Fruit fly (Drosophila melanogaster) whole organism, wandering third instar larva: ENCODE results near the gene Rpp14a.

ENCODE experiments used
- Abd-B ChIP-seq: fragments of >200 bp; optimal IDR thresholded peaks from 2 replicates; lab custom pipeline; 2017; ENCODE audit warnings: missing biosample characterization, missing genetic modification characterization
- CG32264 ChIP-seq: fragments of 200-800 bp; sonication (Bioruptor generic); optimal IDR thresholded peaks from 2 replicates; lab custom pipeline; 2016; ENCODE audit warnings: missing biosample characterization, missing genetic modification characterization
- CG9705 ChIP-seq: fragments of 200-800 bp; sonication (Bioruptor generic); optimal IDR thresholded peaks from 2 replicates; lab custom pipeline; 2018; ENCODE audit warnings: missing biosample characterization, mild to moderate bottlenecking, missing genetic modification characterization
- CrebA ChIP-seq: fragments of 200-800 bp; sonication (Bioruptor generic); optimal IDR thresholded peaks from 2 replicates; lab custom pipeline; 2016; ENCODE audit warnings: missing biosample characterization, mild to moderate bottlenecking, missing genetic modification characterization, borderline replicate concordance
- Dfd ChIP-seq: fragments of >200 bp; optimal IDR thresholded peaks from 2 replicates; lab custom pipeline; 2017; ENCODE audit warnings: missing biosample characterization, missing genetic modification characterization
- Dif ChIP-seq: fragments of 200-275, 200-300 bp; sonication (Bioruptor generic); optimal IDR thresholded peaks from 2 replicates; lab custom pipeline; 2018; ENCODE audit warnings: missing biosample characterization, missing genetic modification characterization; ENCODE audit not compliant: partially characterized antibody
- HLH106 ChIP-seq: fragments of 200-800 bp; optimal IDR thresholded peaks from 3 replicates; lab custom pipeline; 2019; ENCODE audit warnings: missing biosample characterization, mild to moderate bottlenecking, missing genetic modification characterization, moderate library complexity
- Hr78 ChIP-seq: fragments of >200 bp; optimal IDR thresholded peaks from 2 replicates; lab custom pipeline; 2017; ENCODE audit warnings: missing biosample characterization, missing genetic modification characterization
- Jra ChIP-seq: sonication (Bioruptor generic); optimal IDR thresholded peaks from 2 replicates; lab custom pipeline; 2016; ENCODE audit warnings: missing biosample characterization, missing genetic modification characterization
- Mio ChIP-seq: sonication (Bioruptor generic); optimal IDR thresholded peaks from 2 replicates; lab custom pipeline; 2016; ENCODE audit warnings: missing biosample characterization, missing genetic modification characterization
- Myc ChIP-seq: fragments of >200 bp; optimal IDR thresholded peaks from 2 replicates; lab custom pipeline; 2017
- N ChIP-seq: fragments of >200 bp; optimal IDR thresholded peaks from 2 replicates; lab custom pipeline; 2018; ENCODE audit warnings: missing biosample characterization, missing external identifiers, missing genetic modification characterization
- OdsH ChIP-seq: fragments of 200-800 bp; sonication (Bioruptor generic); optimal IDR thresholded peaks from 2 replicates; lab custom pipeline; 2016; ENCODE audit warnings: missing biosample characterization, mild to moderate bottlenecking, missing genetic modification characterization
- Sp1 ChIP-seq: fragments of 200-800 bp; sonication (Bioruptor generic); optimal IDR thresholded peaks from 3 replicates; lab custom pipeline; 2019; ENCODE audit warnings: missing biosample characterization, mild to moderate bottlenecking, missing genetic modification characterization, moderate library complexity
- Vsx2 ChIP-seq: fragments of 200-300, 225-300 bp; sonication (Bioruptor generic); optimal IDR thresholded peaks from 2 replicates; lab custom pipeline; 2018; ENCODE audit warnings: missing biosample characterization, missing genetic modification characterization; ENCODE audit not compliant: partially characterized antibody
- br ChIP-seq: fragments of 200-800 bp; sonication (Bioruptor generic); optimal IDR thresholded peaks from 2 replicates; lab custom pipeline; 2016; ENCODE audit warnings: missing biosample characterization, missing genetic modification characterization
- brk ChIP-seq: fragments of 200-800 bp; sonication (Bioruptor generic); optimal IDR thresholded peaks from 2 replicates; lab custom pipeline; 2016; ENCODE audit warnings: missing biosample characterization, mild to moderate bottlenecking, missing genetic modification characterization
- dl ChIP-seq, 2 experiments: fragments of 175-275, 200-275 bp in 1 of 2; fragments of 200-275 bp in 1 of 2; sonication (Bioruptor generic); optimal IDR thresholded peaks; lab custom pipeline; 2018; ENCODE audit warnings: mild to moderate bottlenecking in 2 of 2, missing biosample characterization in 2 of 2, missing genetic modification characterization in 2 of 2, moderate library complexity in 2 of 2; ENCODE audit not compliant: partially characterized antibody in 2 of 2, insufficient read depth in 1 of 2
- dmrt93B ChIP-seq: fragments of 200-800 bp; sonication (Bioruptor generic); optimal IDR thresholded peaks from 2 replicates; lab custom pipeline; 2018; ENCODE audit warnings: missing biosample characterization, mild to moderate bottlenecking, missing genetic modification characterization
- dsf ChIP-seq: sonication (Bioruptor generic); optimal IDR thresholded peaks from 2 replicates; lab custom pipeline; 2016; ENCODE audit warnings: missing biosample characterization, missing genetic modification characterization, borderline replicate concordance
- ey ChIP-seq: fragments of 200-800 bp; sonication (Bioruptor generic); optimal IDR thresholded peaks from 2 replicates; lab custom pipeline; 2016; ENCODE audit warnings: missing biosample characterization, missing genetic modification characterization
- foxo ChIP-seq, 2 experiments: fragments of 200-800 bp; sonication (Bioruptor generic); optimal IDR thresholded peaks; 2 replicates in 1 of 2; 3 replicates in 1 of 2; lab custom pipeline; 2016 to 2017; ENCODE audit warnings: missing biosample characterization in 2 of 2, missing genetic modification characterization in 2 of 2
- jim ChIP-seq: fragments of 175-275, 200-325 bp; sonication (Bioruptor generic); optimal IDR thresholded peaks from 2 replicates; lab custom pipeline; 2016; ENCODE audit warnings: missing biosample characterization, mild to moderate bottlenecking, missing genetic modification characterization
- lola ChIP-seq: fragments of >200 bp; optimal IDR thresholded peaks from 2 replicates; lab custom pipeline; 2017; ENCODE audit warnings: missing biosample characterization, missing genetic modification characterization
- psq ChIP-seq: fragments of 200-800 bp; sonication (Bioruptor generic); optimal IDR thresholded peaks from 3 replicates; lab custom pipeline; 2017; ENCODE audit warnings: missing biosample characterization, mild to moderate bottlenecking, missing genetic modification characterization, moderate library complexity
- sage ChIP-seq: fragments of 200-800 bp; sonication (Bioruptor generic); optimal IDR thresholded peaks from 2 replicates; lab custom pipeline; 2016; ENCODE audit warnings: missing biosample characterization, mild to moderate bottlenecking, missing genetic modification characterization
- tai ChIP-seq: sonication (Bioruptor generic); optimal IDR thresholded peaks from 2 replicates; lab custom pipeline; 2016; ENCODE audit warnings: missing biosample characterization, missing genetic modification characterization
- usp ChIP-seq: fragments of >200 bp; optimal IDR thresholded peaks from 2 replicates; lab custom pipeline; 2017; ENCODE audit warnings: missing biosample characterization, missing genetic modification characterization
- woc ChIP-seq: sonication (Bioruptor generic); optimal IDR thresholded peaks from 2 replicates; lab custom pipeline; 2016; ENCODE audit warnings: missing biosample characterization, mild to moderate bottlenecking, missing genetic modification characterization

Gene Rpp14a

dm6 chr3R:30105808-30106207 is 49.1 kb downstream of the Rpp14a start:
- TF ChIP-seq br (no peak), jim (GFP tag; lab: Kevin White, UChicago) (no peak), Mio (GFP tag; lab: Kevin White, UChicago) (no peak), Vsx2 (GFP tag; lab: Kevin White, UChicago) (no peak), dl (GFP tag; optimal IDR thresholded peaks at IDR 0.05; lab: Kevin White, UChicago; ENCODE audit: insufficient read depth in 1 of 2, partially characterized antibody in 2 of 2) (no peak), dsf (no peak), Jra (no peak), CG9705 (GFP tag; lab: Kevin White, UChicago) (no peak), N (GFP tag; lab: Kevin White, UChicago) (no peak)
- TF ChIP-seq, all 38 proteins: peak for 0

- TF ChIP-seq CrebA (GFP tag; lab: Kevin White, UChicago) (no peak), HLH106 (tag; lab: Kevin White, UChicago) (no peak), lola (GFP tag; lab: Kevin White, UChicago) (no peak), usp (no peak), CG32264 (no peak), sage (GFP tag; lab: Kevin White, UChicago) (no peak)
Observed at dm6 chr3R:30106562-30106961, 49.9 kb downstream of the Rpp14a start.

dm6 chr3R:30107718-30108117 is 51.1 kb downstream of the Rpp14a start:
- no peak for TF ChIP-seq Dfd (GFP tag; lab: Kevin White, UChicago)
- TF ChIP-seq dmrt93B = no peak
- TF ChIP-seq Sp1 (GFP tag; lab: Kevin White, UChicago) = no peak
- no peak for TF ChIP-seq Myc (lab: Kevin White, UChicago)
- TF ChIP-seq ey (GFP tag; lab: Kevin White, UChicago) = no peak
- TF ChIP-seq foxo (GFP tag; optimal IDR thresholded peaks at IDR 0.05; lab: Kevin White, UChicago) = no peak
- TF ChIP-seq dsf = no peak
- TF ChIP-seq OdsH = no peak
- TF ChIP-seq woc (GFP tag; lab: Kevin White, UChicago) = no peak
- TF ChIP-seq psq (GFP tag; lab: Kevin White, UChicago) = no peak
- TF ChIP-seq Dif (GFP tag; lab: Kevin White, UChicago) = no peak
- TF ChIP-seq N (GFP tag; lab: Kevin White, UChicago) = no peak
- no peak for TF ChIP-seq Abd-B
- TF ChIP-seq Jra = no peak
- TF ChIP-seq tai (GFP tag; lab: Kevin White, UChicago) = no peak
- TF ChIP-seq Hr78 (GFP tag; lab: Kevin White, UChicago) = no peak
- no peak for TF ChIP-seq brk (GFP tag; lab: Kevin White, UChicago)
